Worm (Caenorhabditis elegans) whole organism, early embryonic: ENCODE data around the gene gex-3.

Experiments
- aly-1 ChIP-seq: sonication (generic microtip); optimal IDR thresholded peaks from 2 replicates; lab custom pipeline; 2016; ENCODE audit warnings: missing genetic modification characterization, missing compliant biosample characterization
- ama-1 ChIP-seq: fragments of 150-350 bp; optimal IDR thresholded peaks from 2 replicates; lab custom pipeline; 2014
- ceh-36 ChIP-seq: sonication (generic microtip); optimal IDR thresholded peaks from 2 replicates; lab custom pipeline; 2016; ENCODE audit warnings: missing genetic modification characterization, inconsistent platforms, missing compliant biosample characterization
- ets-7 ChIP-seq: sonication (generic microtip); optimal IDR thresholded peaks from 2 replicates; lab custom pipeline; 2016; ENCODE audit warnings: missing genotype, missing genetic modification characterization, missing compliant biosample characterization
- flt-1 ChIP-seq: fragments of 200-800 bp; sonication (Bioruptor generic); IDR thresholded peaks from 2 replicates; pipeline ENCODE4 v1.3.6; 2022; ENCODE audit warnings: missing genetic modification characterization, missing compliant biosample characterization
- hmbx-1 ChIP-seq: sonication (generic microtip); optimal IDR thresholded peaks from 2 replicates; lab custom pipeline; 2016; ENCODE audit warnings: mild to moderate bottlenecking, missing genetic modification characterization, missing compliant biosample characterization
- hmg-4 ChIP-seq: fragments of 200-800 bp; sonication (Bioruptor generic); optimal IDR thresholded peaks from 2 replicates; lab custom pipeline; 2018; ENCODE audit warnings: mild to moderate bottlenecking, missing genetic modification characterization, missing compliant biosample characterization
- hnd-1 ChIP-seq: sonication (generic microtip); optimal IDR thresholded peaks from 2 replicates; lab custom pipeline; 2016; ENCODE audit warnings: missing genetic modification characterization, missing compliant biosample characterization
- pes-1 ChIP-seq: fragments of 200-800 bp; sonication (Bioruptor generic); IDR thresholded peaks from 2 replicates; pipeline ENCODE4 v1.3.6; 2022; ENCODE audit warnings: missing genetic modification reagents, missing genetic modification characterization, missing compliant biosample characterization
- scrt-1 ChIP-seq: fragments of 200-800 bp; sonication (Bioruptor generic); IDR thresholded peaks from 2 replicates; pipeline ENCODE4 v1.3.6; 2022; ENCODE audit warnings: missing genetic modification characterization, missing compliant biosample characterization
- tbx-11 ChIP-seq: fragments of 200-800 bp; sonication (Bioruptor generic); IDR thresholded peaks from 2 replicates; pipeline ENCODE4 v1.3.6; 2022; ENCODE audit warnings: missing genetic modification characterization, missing compliant biosample characterization
- tbx-37 ChIP-seq: fragments of 200-800 bp; sonication (Bioruptor generic); conservative IDR thresholded peaks from 2 replicates; pipeline ENCODE4 v1.3.6; 2022; ENCODE audit warnings: missing genetic modification reagents, missing genetic modification characterization, missing compliant biosample characterization
- tra-4 ChIP-seq: sonication (generic microtip); optimal IDR thresholded peaks from 2 replicates; lab custom pipeline; 2017; ENCODE audit warnings: missing genetic modification characterization, missing compliant biosample characterization

- TF ChIP-seq ets-7 (tag; lab: Kevin White, UChicago) (no peak), ama-1 (no peak), tbx-11 (GFP tag; lab: Robert Waterston, UW) (no peak), aly-1 (no peak), hnd-1 (tag; lab: Kevin White, UChicago) (no peak), hmg-4 (no peak), scrt-1 (GFP tag; lab: Robert Waterston, UW) (no peak), tbx-37 (GFP tag; lab: Robert Waterston, UW) (no peak), tra-4 (tag; lab: Kevin White, UChicago) (no peak), flt-1 (GFP tag; lab: Robert Waterston, UW) (no peak), ceh-36 (no peak), hmbx-1 (tag; lab: Kevin White, UChicago) (no peak), pes-1 (no peak)
Measured at ce11 chrIV:12431755-12432154, 27.5 kb downstream of the gex-3 start.
